Worm (Caenorhabditis elegans): ENCODE measurements around the gene srx-45.

The srx-45 gene

DNA sequence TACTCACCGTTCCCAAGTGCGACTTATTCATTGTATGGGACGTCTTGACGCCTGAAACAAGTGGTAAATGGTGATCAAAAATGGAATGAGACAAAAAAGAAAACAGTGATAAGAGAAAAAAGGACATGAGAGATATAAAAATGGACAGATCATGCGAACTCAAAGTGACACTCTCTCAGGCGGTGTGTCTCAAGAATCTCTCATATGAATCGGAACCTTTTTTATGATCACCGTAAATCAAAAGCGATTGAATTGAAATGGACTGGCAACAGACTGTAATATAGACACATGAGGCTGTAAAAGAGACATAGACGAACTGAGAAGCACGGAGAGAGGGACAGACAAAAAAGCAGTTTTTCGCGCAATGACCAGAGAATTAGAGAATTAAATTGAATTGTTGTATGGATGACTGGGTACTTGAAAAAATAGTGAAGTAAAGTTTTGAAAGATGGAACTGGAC, 37.5 kb downstream of the srx-45 start, which contains the start of gene clip-1:
clip-1 (minus strand) TSS at position 51 of the 460 bp plus-strand sequence.
- TF ChIP-seq ceh-18 (tag; optimal IDR thresholded peaks at IDR 0.05) = no peak
- no peak for TF ChIP-seq sox-4 (tag; optimal IDR thresholded peaks at IDR 0.05)
- TF ChIP-seq nfya-1 (tag; optimal IDR thresholded peaks at IDR 0.05) = no peak
- no peak for TF ChIP-seq K02D7.2 (tag; optimal IDR thresholded peaks at IDR 0.05)
- no peak for TF ChIP-seq hlh-30 (tag; optimal IDR thresholded peaks at IDR 0.05; ENCODE audit: insufficient read depth)
- TF ChIP-seq tbx-2 (tag; optimal IDR thresholded peaks at IDR 0.05) = no peak
- no peak for TF ChIP-seq ceh-34 (tag; optimal IDR thresholded peaks at IDR 0.05)
- no peak for TF ChIP-seq sox-2 (GFP tag; IDR thresholded peaks at IDR 0.05)
- TF ChIP-seq che-1 (tag; optimal IDR thresholded peaks at IDR 0.05) = no peak
- no peak for TF ChIP-seq hlh-15 (tag; optimal IDR thresholded peaks at IDR 0.05)
- no peak for TF ChIP-seq odd-2 (tag; optimal IDR thresholded peaks at IDR 0.05)

DNA sequence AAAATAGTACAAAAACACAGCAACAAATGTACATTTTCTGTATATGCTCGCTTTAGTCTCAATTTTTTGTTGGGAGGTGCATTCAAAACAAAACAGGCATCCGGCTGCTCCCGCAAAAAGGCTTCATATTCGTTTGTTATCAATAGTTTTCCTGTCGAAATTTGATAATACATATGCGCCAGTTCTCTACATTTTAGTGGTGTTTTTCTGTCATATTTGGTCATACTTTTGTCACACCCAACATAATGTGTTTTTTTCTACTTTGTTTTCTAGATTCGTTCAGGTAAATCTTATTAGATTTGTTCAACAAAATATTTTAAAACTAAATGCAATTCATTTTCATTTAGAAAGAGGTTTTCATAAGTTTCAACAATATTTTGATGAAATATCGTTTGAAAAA, 48.0 kb downstream of the srx-45 start:
- no peak for TF ChIP-seq zip-5 (tag; optimal IDR thresholded peaks at IDR 0.05)
- TF ChIP-seq eyg-1 (tag; optimal IDR thresholded peaks at IDR 0.05) = no peak
- TF ChIP-seq lin-11 (tag; optimal IDR thresholded peaks at IDR 0.05) = no peak
- TF ChIP-seq unc-55 (GFP tag; optimal IDR thresholded peaks at IDR 0.05) = no peak
- TF ChIP-seq unc-42 (tag; optimal IDR thresholded peaks at IDR 0.05) = no peak

ce11 chrIII:9256961-9257360, 49.5 kb downstream of the srx-45 start, which contains the start of gene M01A8.1:
Gene M01A8.1, plus strand, starts transcription at chrIII:9257261.
- TF ChIP-seq hlh-15 (tag; optimal IDR thresholded peaks at IDR 0.05) = no peak
- TF ChIP-seq ceh-45 (GFP tag; IDR thresholded peaks at IDR 0.05) = no peak
- no peak for TF ChIP-seq ets-4 (tag; optimal IDR thresholded peaks at IDR 0.05)
- TF ChIP-seq ceh-18 (tag; optimal IDR thresholded peaks at IDR 0.05) = no peak

DNA sequence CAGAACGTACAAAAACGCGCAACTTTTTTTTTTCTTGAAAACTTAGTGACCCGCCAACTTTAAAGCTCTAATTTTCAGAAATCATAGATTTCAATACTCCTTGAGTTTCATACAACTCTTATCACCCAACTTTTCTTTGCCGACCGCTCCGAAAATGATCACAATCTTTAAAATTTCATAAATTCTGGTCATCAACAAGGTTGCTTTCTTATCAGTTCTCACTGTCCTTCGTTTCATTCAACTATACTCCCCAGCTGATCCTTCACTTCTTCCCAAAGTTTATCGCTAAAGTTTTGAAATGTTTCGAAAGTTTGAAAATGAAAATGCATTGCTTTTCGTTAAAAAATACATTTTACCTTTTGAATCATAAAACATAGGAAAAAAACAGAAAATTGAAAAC, 50.7 kb downstream of the srx-45 start:
- no peak for TF ChIP-seq mec-3 (tag; optimal IDR thresholded peaks at IDR 0.05; ENCODE audit: borderline replicate concordance)
- TF ChIP-seq ceh-34 (tag; optimal IDR thresholded peaks at IDR 0.05) = no peak
- no peak for TF ChIP-seq K02D7.2 (tag; optimal IDR thresholded peaks at IDR 0.05)
- TF ChIP-seq lin-11 (tag; optimal IDR thresholded peaks at IDR 0.05) = no peak
- TF ChIP-seq hlh-8 (tag; optimal IDR thresholded peaks at IDR 0.05) = no peak
- no peak for TF ChIP-seq nhr-232 (tag; optimal IDR thresholded peaks at IDR 0.05)
- TF ChIP-seq che-1 (tag; optimal IDR thresholded peaks at IDR 0.05) = no peak
- TF ChIP-seq C38D4.7 (GFP tag; optimal IDR thresholded peaks at IDR 0.05) = no peak
- TF ChIP-seq eyg-1 (tag; optimal IDR thresholded peaks at IDR 0.05) = no peak
- TF ChIP-seq unc-55 (GFP tag; optimal IDR thresholded peaks at IDR 0.05) = no peak
- TF ChIP-seq syd-9 (tag; optimal IDR thresholded peaks at IDR 0.05) = no peak

DNA sequence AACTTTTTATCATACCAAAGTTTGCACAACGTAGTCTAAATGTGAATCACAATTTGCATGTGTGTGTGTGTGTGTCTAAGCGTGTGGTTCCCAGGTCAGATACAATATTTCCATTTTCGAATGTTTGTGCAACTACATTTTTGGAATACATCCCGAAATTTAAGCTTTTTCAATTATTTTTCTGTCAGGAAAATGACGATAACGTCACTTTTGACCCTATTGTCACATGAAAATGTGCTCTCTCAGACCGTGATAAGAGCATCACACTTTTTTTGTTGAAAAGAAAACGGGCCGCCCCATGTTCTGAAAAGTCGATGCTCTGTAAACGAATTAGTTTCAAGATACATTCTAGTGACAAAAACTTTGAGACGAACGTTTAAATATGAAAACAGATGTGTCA, 51.5 kb downstream of the srx-45 start:
- no peak for TF ChIP-seq pax-1 (tag; optimal IDR thresholded peaks at IDR 0.05)
- no peak for TF ChIP-seq gmeb-2 (tag; optimal IDR thresholded peaks at IDR 0.05)
- no peak for TF ChIP-seq unc-55 (GFP tag; optimal IDR thresholded peaks at IDR 0.05)
- TF ChIP-seq ets-4 (tag; optimal IDR thresholded peaks at IDR 0.05) = no peak
- TF ChIP-seq eyg-1 (tag; optimal IDR thresholded peaks at IDR 0.05) = no peak
- no peak for TF ChIP-seq pat-9 (tag; optimal IDR thresholded peaks at IDR 0.05)
- TF ChIP-seq dve-1 (tag; optimal IDR thresholded peaks at IDR 0.05) = no peak
- no peak for TF ChIP-seq ceh-9 (tag; optimal IDR thresholded peaks at IDR 0.05)
- no peak for TF ChIP-seq che-1 (tag; optimal IDR thresholded peaks at IDR 0.05)
- no peak for TF ChIP-seq nhr-11 (tag; optimal IDR thresholded peaks at IDR 0.05)
- no peak for TF ChIP-seq ceh-18 (tag; optimal IDR thresholded peaks at IDR 0.05)
